Worm (Caenorhabditis elegans): ENCODE measurements around the gene W06D11.3.

DNA sequence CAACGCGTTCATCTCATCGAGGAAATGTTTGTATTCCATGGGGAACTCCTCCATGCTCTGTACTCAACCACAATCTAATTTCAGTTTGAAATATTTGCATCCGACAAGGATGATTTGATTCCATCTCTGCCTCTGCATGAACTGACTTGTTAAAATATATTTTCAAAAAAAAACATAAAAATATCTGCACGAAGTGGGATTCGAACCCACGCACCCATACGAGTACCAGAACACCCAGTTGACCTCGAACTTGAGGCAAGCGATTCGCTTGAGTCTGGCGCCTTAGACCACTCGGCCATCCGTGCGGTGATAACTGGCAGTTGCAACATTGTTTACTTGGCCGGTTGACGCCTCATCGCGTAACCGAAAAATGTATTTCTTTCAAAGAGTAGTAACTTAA, 49.3 kb downstream of the W06D11.3 start:
- TF ChIP-seq F13H6.1 (tag; optimal IDR thresholded peaks at IDR 0.05): no peak
- TF ChIP-seq ama-1 (optimal IDR thresholded peaks at IDR 0.05): no peak
- TF ChIP-seq T23F11.4 (GFP tag; optimal IDR thresholded peaks at IDR 0.05): no peak
- no peak for TF ChIP-seq unc-86 (tag; optimal IDR thresholded peaks at IDR 0.05)
- TF ChIP-seq hlh-15 (tag; optimal IDR thresholded peaks at IDR 0.05): no peak
- no peak for TF ChIP-seq hlh-30 (tag; optimal IDR thresholded peaks at IDR 0.05; ENCODE audit: insufficient read depth)
- TF ChIP-seq elt-2 (tag; optimal IDR thresholded peaks at IDR 0.05): peak; percentile 25
- no peak for TF ChIP-seq ceh-30 (tag; optimal IDR thresholded peaks at IDR 0.05)
- TF ChIP-seq C38D4.7 (GFP tag; optimal IDR thresholded peaks at IDR 0.05): no peak
- TF ChIP-seq elt-4 (tag; optimal IDR thresholded peaks at IDR 0.05): no peak
